Fruit fly (Drosophila melanogaster): ENCODE data around the gene TTLL1B.
A peak's percentile ranks its signal among the peaks of the same experiment; 100 is the strongest.

Gene TTLL1B

DNA sequence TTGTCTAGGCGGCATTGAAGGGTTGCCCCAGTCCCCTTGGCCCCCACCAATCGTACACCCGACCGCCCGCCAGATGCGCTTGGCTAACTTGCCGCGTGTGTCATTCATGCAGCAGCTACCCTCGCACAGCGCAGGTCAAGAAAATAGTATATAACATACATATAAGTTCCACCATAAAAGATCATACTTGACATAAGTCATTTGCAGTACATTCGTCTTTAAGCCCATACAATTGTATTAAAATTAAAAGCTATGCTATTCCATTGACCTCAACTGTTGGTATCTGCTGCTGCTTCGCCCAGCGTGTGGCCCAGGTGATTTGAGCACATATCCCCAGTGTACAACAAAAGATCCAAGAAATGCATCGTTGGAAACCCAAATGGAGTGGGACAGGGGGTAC is 36.8 kb upstream of the TTLL1B start (continued):
- TF ChIP-seq stwl (tag; optimal IDR thresholded peaks at IDR 0.05) (peak; percentile 20), bigmax (GFP tag; optimal IDR thresholded peaks at IDR 0.05) (no peak), pum (GFP tag; optimal IDR thresholded peaks at IDR 0.05) (peak; percentile 68), Rfx (GFP tag; IDR thresholded peaks at IDR 0.05) (peak; percentile 49; the same call in 1 of the 2 replicates), CG1647 (GFP tag; optimal IDR thresholded peaks at IDR 0.05) (peak; percentile 42), CG12299 (tag; optimal IDR thresholded peaks at IDR 0.05) (no peak), onecut (GFP tag; IDR thresholded peaks at IDR 0.05) (peak; percentile 65), CG11456 (GFP tag; IDR thresholded peaks at IDR 0.05) (peak; percentile 82), Opbp (GFP tag; IDR thresholded peaks at IDR 0.05; ENCODE audit: partially characterized antibody) (no peak), Trl (optimal IDR thresholded peaks at IDR 0.05) (no peak), Trl (GFP tag; optimal IDR thresholded peaks at IDR 0.05) (peak; percentile 70), CG13287 (GFP tag; IDR thresholded peaks at IDR 0.05; ENCODE audit: partially characterized antibody) (no peak), insv (GFP tag; optimal IDR thresholded peaks at IDR 0.05) (no peak), CG6254 (GFP tag; optimal IDR thresholded peaks at IDR 0.05) (peak; percentile 78), ken (GFP tag; IDR thresholded peaks at IDR 0.05) (peak; percentile 87), PHDP (tag; optimal IDR thresholded peaks at IDR 0.05) (peak; percentile 62), fd96Cb (tag; optimal IDR thresholded peaks at IDR 0.05) (peak; percentile 81), fu2 (GFP tag; optimal IDR thresholded peaks at IDR 0.05) (no peak), CG8944 (GFP tag; optimal IDR thresholded peaks at IDR 0.05) (peak; percentile 46), en (GFP tag; optimal IDR thresholded peaks at IDR 0.05) (peak; percentile 7), caup (GFP tag; optimal IDR thresholded peaks at IDR 0.05; ENCODE audit: severe bottlenecking) (no peak), Sry-δ (GFP tag; optimal IDR thresholded peaks at IDR 0.05) (peak; percentile 32), chm (GFP tag; IDR thresholded peaks at IDR 0.05) (peak; percentile 88), CG42726 (GFP tag; IDR thresholded peaks at IDR 0.05; ENCODE audit: partially characterized antibody) (no peak), ewg (GFP tag; optimal IDR thresholded peaks at IDR 0.05) (peak; percentile 68), ttk (GFP tag; IDR thresholded peaks at IDR 0.05) (peak; percentile 85), CG1529 (GFP tag; optimal IDR thresholded peaks at IDR 0.05) (peak; percentile 66), z (GFP tag; IDR thresholded peaks at IDR 0.05) (0 out of 3 replicates have a peak, but pooled peaks have one; percentile 35), CG17361 (GFP tag; IDR thresholded peaks at IDR 0.05) (peak; percentile 73; the same call in 2 of the 3 replicates), CG33213 (GFP tag; optimal IDR thresholded peaks at IDR 0.05) (peak; percentile 47), CG9932 (GFP tag; IDR thresholded peaks at IDR 0.05) (no peak), salm (tag; optimal IDR thresholded peaks at IDR 0.05) (peak; percentile 23), tna (GFP tag; IDR thresholded peaks at IDR 0.05; ENCODE audit: partially characterized antibody) (no peak), CG7556 (GFP tag; optimal IDR thresholded peaks at IDR 0.05) (peak; percentile 55), CG17912 (GFP tag; optimal IDR thresholded peaks at IDR 0.05) (no peak), CG6175 (GFP tag; IDR thresholded peaks at IDR 0.05) (no peak), CG13775 (GFP tag; optimal IDR thresholded peaks at IDR 0.05) (peak; percentile 42), CG15479 (GFP tag; optimal IDR thresholded peaks at IDR 0.05) (no peak), tio (GFP tag; optimal IDR thresholded peaks at IDR 0.05) (peak; percentile 63), gsb-n (tag; optimal IDR thresholded peaks at IDR 0.05) (peak; percentile 80), TFAM (GFP tag; optimal IDR thresholded peaks at IDR 0.05) (peak; percentile 58), hth (optimal IDR thresholded peaks at IDR 0.05) (no peak), BEAF-32 (GFP tag; optimal IDR thresholded peaks at IDR 0.05) (no peak), slp2 (GFP tag; optimal IDR thresholded peaks at IDR 0.05) (peak; percentile 52), ara (GFP tag; IDR thresholded peaks at IDR 0.05) (peak; percentile 94), bab2 (GFP tag; optimal IDR thresholded peaks at IDR 0.05) (peak; percentile 71), Gug (GFP tag; IDR thresholded peaks at IDR 0.05) (peak; percentile 73), CG10654 (GFP tag; optimal IDR thresholded peaks at IDR 0.05) (peak; percentile 57), ro (GFP tag; IDR thresholded peaks at IDR 0.05) (no peak), CG6791 (GFP tag; IDR thresholded peaks at IDR 0.05; ENCODE audit: partially characterized antibody) (no peak), CG17568 (GFP tag; optimal IDR thresholded peaks at IDR 0.05) (peak; percentile 38)

Data from whole organism, embryonic.